Worm (Caenorhabditis elegans): ENCODE data around the gene his-59.

ce11 chrIV:7508850-7509249 lies 20.8 kb downstream of the his-59 start:
- no peak for TF ChIP-seq ztf-11 (tag; optimal IDR thresholded peaks at IDR 0.05)
- TF ChIP-seq mep-1 (tag; optimal IDR thresholded peaks at IDR 0.05): no peak
- TF ChIP-seq elt-3 (tag; optimal IDR thresholded peaks at IDR 0.05): no peak
- TF ChIP-seq mab-5 (tag; optimal IDR thresholded peaks at IDR 0.05): no peak

All from whole organism, mixed stage, embryonic.